Worm (Caenorhabditis elegans) whole organism, L4 larva: ENCODE data around the gene R03H10.5.

Experiments used
- F44E2.7 ChIP-seq: fragments of 200-800 bp; sonication (Bioruptor generic); IDR thresholded peaks from 2 replicates; pipeline ENCODE4 v2.1.2; 2022; ENCODE audit warnings: missing genetic modification characterization, missing compliant biosample characterization
- F49E8.2 ChIP-seq: sonication (generic microtip); optimal IDR thresholded peaks from 2 replicates; lab custom pipeline; 2016; ENCODE audit warnings: missing compliant biosample characterization, mild to moderate bottlenecking, missing genetic modification characterization, borderline replicate concordance
- R02D3.7 ChIP-seq: fragments of 150-350 bp; sonication (generic microtip); optimal IDR thresholded peaks from 3 replicates; lab custom pipeline; 2014; ENCODE audit warnings: missing biosample characterization, missing genetic modification characterization
- T20F7.1 ChIP-seq: fragments of 200-800 bp; sonication (Bioruptor generic); optimal IDR thresholded peaks from 2 replicates; lab custom pipeline; 2018; ENCODE audit warnings: mild to moderate bottlenecking, missing genetic modification characterization, missing compliant biosample characterization
- Y48G9A.11 ChIP-seq: fragments of 200-800 bp; sonication (Bioruptor generic); IDR thresholded peaks from 2 replicates; pipeline ENCODE4 v1.3.6; 2022; ENCODE audit warnings: missing genetic modification reagents, missing genetic modification characterization, missing compliant biosample characterization
- Y5F2A.4 ChIP-seq: fragments of 200-800 bp; sonication (Bioruptor generic); optimal IDR thresholded peaks from 2 replicates; lab custom pipeline; 2018; ENCODE audit warnings: mild to moderate bottlenecking, missing genetic modification characterization, missing compliant biosample characterization
- Y75B8A.6 ChIP-seq: fragments of 200-800 bp; sonication (Bioruptor generic); IDR thresholded peaks from 2 replicates; pipeline ENCODE4 v1.3.6; 2022; ENCODE audit warnings: missing genetic modification reagents, missing genetic modification characterization, missing compliant biosample characterization
- aha-1 ChIP-seq: fragments of 150-350 bp; peaks from one replicate; lab custom pipeline; 2014; ENCODE audit warnings: missing biosample characterization, missing genetic modification characterization
- ceh-28 ChIP-seq: fragments of 150-350 bp; optimal IDR thresholded peaks from 2 replicates; lab custom pipeline; 2014; ENCODE audit warnings: missing biosample characterization, missing genetic modification reagents, missing genetic modification characterization
- ces-1 ChIP-seq: fragments of 150-350 bp; sonication (generic microtip); optimal IDR thresholded peaks from 4 replicates; lab custom pipeline; 2014; ENCODE audit warnings: missing biosample characterization, missing genetic modification reagents, missing genetic modification characterization
- ctbp-1 ChIP-seq: fragments of 200-800 bp; sonication (Bioruptor generic); IDR thresholded peaks from 2 replicates; pipeline ENCODE4 v1.3.6; 2022; ENCODE audit warnings: missing genetic modification reagents, missing genetic modification characterization, missing compliant biosample characterization
- daf-16 ChIP-seq, 3 experiments: sonication (generic microtip); optimal IDR thresholded peaks; 2 replicates each; lab custom pipeline; 2016 to 2017; ENCODE audit warnings: missing genetic modification characterization in 3 of 3, missing genetic modification reagents in 3 of 3, mild to moderate bottlenecking in 2 of 3, missing compliant biosample characterization in 2 of 3, missing biosample characterization in 1 of 3, moderate library complexity in 1 of 3
- fkh-10 ChIP-seq: fragments of 150-350 bp; optimal IDR thresholded peaks from 2 replicates; lab custom pipeline; 2014; ENCODE audit warnings: missing biosample characterization, missing genetic modification reagents, missing genetic modification characterization
- hlh-11 ChIP-seq: fragments of 200-800 bp; sonication (Bioruptor generic); optimal IDR thresholded peaks from 2 replicates; lab custom pipeline; 2018; ENCODE audit warnings: mild to moderate bottlenecking, missing genetic modification characterization, missing compliant biosample characterization
- lin-38 ChIP-seq: fragments of 200-800 bp; sonication (Bioruptor generic); IDR thresholded peaks from 2 replicates; pipeline ENCODE4 v1.3.6; 2022; ENCODE audit warnings: missing genetic modification reagents, missing genetic modification characterization, missing compliant biosample characterization
- mdl-1 ChIP-seq, 2 experiments: fragments of 150-350 bp in 1 of 2; sonication (generic microtip) in 1 of 2; optimal IDR thresholded peaks; 2 replicates each; lab custom pipeline; 2014 to 2017; ENCODE audit warnings: missing biosample characterization in 2 of 2, missing genetic modification characterization in 2 of 2
- mes-2 ChIP-seq: sonication (generic microtip); optimal IDR thresholded peaks from 2 replicates; lab custom pipeline; 2016; ENCODE audit warnings: missing genotype, mild to moderate bottlenecking, missing genetic modification characterization, missing compliant biosample characterization; ENCODE audit not compliant: poor library complexity, severe bottlenecking
- nhr-237 ChIP-seq: sonication (generic microtip); optimal IDR thresholded peaks from 2 replicates; lab custom pipeline; 2017; ENCODE audit warnings: missing biosample characterization, missing genetic modification characterization
- nhr-41 ChIP-seq: fragments of 200-800 bp; sonication (Bioruptor generic); IDR thresholded peaks from 2 replicates; pipeline ENCODE4 v1.3.6; 2022; ENCODE audit warnings: missing genetic modification reagents, missing genetic modification characterization, missing compliant biosample characterization
- nhr-6 ChIP-seq: fragments of 150-350 bp; optimal IDR thresholded peaks from 2 replicates; lab custom pipeline; 2014; ENCODE audit warnings: missing biosample characterization, missing genetic modification characterization
- pha-4 ChIP-seq, 2 experiments: fragments of 150-350 bp in 1 of 2; fragments of 200-800 bp in 1 of 2; sonication (Bioruptor generic) in 1 of 2; IDR thresholded peaks in 1 of 2; optimal IDR thresholded peaks in 1 of 2; 2 replicates each; pipeline versions ENCODE4 v1.3.6 to Lab custom; 2014 to 2022; ENCODE audit warnings: missing genetic modification characterization in 2 of 2, missing genetic modification reagents in 2 of 2, missing biosample characterization in 1 of 2, missing compliant biosample characterization in 1 of 2
- saeg-2 ChIP-seq: fragments of 200-800 bp; sonication (Bioruptor generic); IDR thresholded peaks from 2 replicates; pipeline ENCODE4 v1.3.6; 2022; ENCODE audit warnings: missing genetic modification reagents, missing genetic modification characterization, missing compliant biosample characterization
- skn-1 ChIP-seq: fragments of 150-350 bp; optimal IDR thresholded peaks from 2 replicates; lab custom pipeline; 2014; ENCODE audit warnings: missing biosample characterization, missing genetic modification characterization
- snpc-1.2 ChIP-seq: fragments of 200-800 bp; sonication (Bioruptor generic); IDR thresholded peaks from 2 replicates; pipeline ENCODE4 v1.3.6; 2022; ENCODE audit warnings: missing genetic modification reagents, missing genetic modification characterization, missing compliant biosample characterization
- spr-3 ChIP-seq: fragments of 200-800 bp; sonication (Bioruptor generic); optimal IDR thresholded peaks from 2 replicates; lab custom pipeline; 2018; ENCODE audit warnings: mild to moderate bottlenecking, missing genetic modification characterization, missing compliant biosample characterization
- tag-97 ChIP-seq: fragments of 200-800 bp; sonication (Bioruptor generic); IDR thresholded peaks from 2 replicates; pipeline ENCODE4 v1.3.6; 2022; ENCODE audit warnings: missing genetic modification characterization, missing compliant biosample characterization
- unc-130 ChIP-seq: sonication (generic microtip); optimal IDR thresholded peaks from 2 replicates; lab custom pipeline; 2016; ENCODE audit warnings: missing genetic modification reagents, missing genetic modification characterization, missing compliant biosample characterization
- zfp-2 ChIP-seq: sonication (generic microtip); optimal IDR thresholded peaks from 2 replicates; lab custom pipeline; 2016; ENCODE audit warnings: mild to moderate bottlenecking, missing genetic modification characterization, missing compliant biosample characterization
- zfp-3 ChIP-seq: fragments of 200-800 bp; sonication (Bioruptor generic); conservative IDR thresholded peaks from 2 replicates; pipeline ENCODE4 v1.3.6; 2022; ENCODE audit warnings: missing genetic modification reagents, missing genetic modification characterization, missing compliant biosample characterization

R03H10.5 gene

DNA sequence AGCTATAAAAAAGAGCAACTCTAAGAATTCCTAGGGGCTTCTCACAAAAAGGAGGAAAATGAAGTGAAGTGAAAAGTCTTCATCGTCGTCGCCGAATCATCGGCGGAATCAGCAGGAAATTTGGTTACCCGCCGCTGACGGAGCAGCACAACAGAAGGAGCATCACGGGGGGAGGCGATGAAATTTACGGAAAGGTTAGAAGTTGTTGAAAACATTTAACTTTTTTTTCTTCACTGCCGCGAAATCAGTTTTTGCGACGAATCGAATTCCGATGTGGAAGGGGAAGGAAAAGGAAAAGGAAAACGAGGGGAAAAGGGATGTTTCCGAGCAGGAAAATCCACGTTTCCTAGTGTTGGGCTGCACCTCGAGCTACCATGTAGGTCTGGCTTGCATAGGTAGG is 37.1 kb downstream of the R03H10.5 start:
- TF ChIP-seq pha-4 (GFP tag; IDR thresholded peaks at IDR 0.05; lab: Robert Waterston, UW) (no peak), pha-4 (tag; optimal IDR thresholded peaks at IDR 0.05; lab: Kevin White, UChicago) (no peak), ctbp-1 (GFP tag; lab: Robert Waterston, UW) (peak; percentile 63; the same call in 1 of the 2 replicates), nhr-237 (no peak), nhr-6 (tag; lab: Kevin White, UChicago) (no peak), T20F7.1 (GFP tag; lab: Kevin White, UChicago) (no peak), ces-1 (GFP tag; lab: Kevin White, UChicago) (peak; percentile 22), fkh-10 (GFP tag; lab: Kevin White, UChicago) (peak; percentile 78)

DNA sequence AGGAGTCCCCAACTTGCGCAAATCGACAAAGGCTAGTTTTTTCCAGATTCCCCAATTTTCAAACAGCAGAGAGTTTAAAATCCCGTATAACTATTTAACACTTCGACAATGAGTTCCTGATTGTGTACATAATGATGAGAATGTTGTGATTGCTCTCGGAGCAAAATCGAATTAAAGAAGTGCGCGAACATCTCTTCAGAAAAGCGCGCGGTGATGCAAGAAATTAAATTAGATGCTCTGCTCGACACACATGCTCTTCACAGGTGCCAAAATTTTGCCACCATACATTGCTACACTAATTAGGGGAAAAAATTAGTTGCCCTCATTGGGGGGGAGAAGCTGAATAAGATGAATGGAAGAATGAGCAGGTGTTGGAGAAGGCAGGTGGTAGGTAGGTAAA is 41.0 kb downstream of the R03H10.5 start:
- TF ChIP-seq aha-1 (tag; lab: Kevin White, UChicago) = peak; percentile 75
- no peak for TF ChIP-seq zfp-3
- no peak for TF ChIP-seq ctbp-1 (GFP tag; lab: Robert Waterston, UW)

DNA sequence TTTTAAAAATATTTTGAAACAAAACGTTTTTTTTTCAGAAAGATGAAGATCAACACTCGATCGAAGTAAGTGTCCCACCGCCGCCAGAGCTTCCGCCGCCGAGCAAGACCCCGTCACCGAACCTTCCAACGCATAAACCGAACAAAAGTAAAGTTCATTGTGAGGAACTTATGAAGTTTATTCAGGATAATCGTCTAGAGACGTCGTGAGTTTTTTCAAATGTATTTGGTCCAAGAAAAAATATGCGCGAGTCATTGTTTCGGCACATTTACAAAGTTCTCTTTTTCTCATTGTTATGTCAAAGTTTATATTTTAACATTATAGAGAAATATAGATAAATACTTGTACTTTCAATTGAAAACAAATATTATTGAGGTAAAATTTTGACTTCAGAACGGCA is 45.2 kb downstream of the R03H10.5 start:
- TF ChIP-seq F49E8.2 (tag; lab: Kevin White, UChicago) (no peak), ceh-28 (tag; lab: Kevin White, UChicago) (no peak), saeg-2 (GFP tag; lab: Robert Waterston, UW) (no peak), tag-97 (no peak), R02D3.7 (tag; lab: Kevin White, UChicago) (no peak), pha-4 (GFP tag; IDR thresholded peaks at IDR 0.05; lab: Robert Waterston, UW) (no peak), pha-4 (tag; optimal IDR thresholded peaks at IDR 0.05; lab: Kevin White, UChicago) (no peak), aha-1 (tag; lab: Kevin White, UChicago) (peak; percentile 96)
- TF ChIP-seq, all 104 proteins: peak for 1

DNA sequence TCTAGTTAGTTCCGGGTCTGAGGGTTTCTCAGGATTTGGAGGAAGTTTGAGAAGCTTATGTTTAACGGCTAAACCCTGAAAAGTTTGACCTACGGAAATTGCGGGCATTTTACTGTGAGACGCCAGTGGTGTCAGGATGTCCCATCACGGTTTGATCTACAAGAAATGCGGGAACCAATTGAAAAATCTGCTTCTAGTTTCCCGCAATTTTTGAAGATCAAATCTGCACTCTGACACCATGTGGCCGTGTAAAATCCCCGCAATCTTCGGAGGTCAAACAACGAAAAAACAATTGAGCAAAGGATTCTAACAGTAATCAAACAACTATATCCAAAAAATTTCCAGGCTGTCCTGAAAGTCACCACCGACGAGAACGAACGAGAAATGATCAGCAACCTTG is 47.5 kb downstream of the R03H10.5 start:
- no peak for TF ChIP-seq hlh-11 (tag; lab: Kevin White, UChicago)
- no peak for TF ChIP-seq unc-130
- no peak for TF ChIP-seq zfp-2 (tag; lab: Kevin White, UChicago)
- no peak for TF ChIP-seq snpc-1.2 (GFP tag; lab: Robert Waterston, UW)
- no peak for TF ChIP-seq mdl-1 (tag; optimal IDR thresholded peaks at IDR 0.05; lab: Kevin White, UChicago)
- no peak for TF ChIP-seq daf-16 (GFP tag; optimal IDR thresholded peaks at IDR 0.05; lab: Kevin White, UChicago)
- TF ChIP-seq daf-16 (tag; optimal IDR thresholded peaks at IDR 0.05; lab: Kevin White, UChicago) = no peak
- no peak for TF ChIP-seq Y5F2A.4 (GFP tag; lab: Kevin White, UChicago)
- no peak for TF ChIP-seq Y48G9A.11
- TF ChIP-seq mes-2 (tag; lab: Kevin White, UChicago) = no peak
- TF ChIP-seq F49E8.2 (tag; lab: Kevin White, UChicago) = no peak
- TF ChIP-seq F44E2.7 (GFP tag; lab: Robert Waterston, UW) = no peak
- no peak for TF ChIP-seq saeg-2 (GFP tag; lab: Robert Waterston, UW)
- TF ChIP-seq Y75B8A.6 (GFP tag; lab: Robert Waterston, UW) = no peak
- TF ChIP-seq pha-4 (GFP tag; IDR thresholded peaks at IDR 0.05; lab: Robert Waterston, UW) = no peak
- TF ChIP-seq pha-4 (tag; optimal IDR thresholded peaks at IDR 0.05; lab: Kevin White, UChicago) = no peak
- no peak for TF ChIP-seq skn-1
- no peak for TF ChIP-seq aha-1 (tag; lab: Kevin White, UChicago)
- TF ChIP-seq spr-3 (GFP tag; lab: Kevin White, UChicago) = no peak
- TF ChIP-seq lin-38 (GFP tag; lab: Robert Waterston, UW) = no peak
- TF ChIP-seq nhr-41 = no peak
